Fruit fly (Drosophila melanogaster): ENCODE data around the gene CG32248.

Gene CG32248

dm6 chr3L:4508307-4508706, 36.8 kb downstream of the CG32248 start, which contains the start of gene NT1:
TSS of gene NT1 (minus strand) at chr3L:4508433.
- TF ChIP-seq noc (tag; optimal IDR thresholded peaks at IDR 0.05): no peak

dm6 chr3L:4508926-4509457, 37.4 kb downstream of the CG32248 start:
- TF ChIP-seq noc (tag; optimal IDR thresholded peaks at IDR 0.05): no peak

- no peak for TF ChIP-seq noc (tag; optimal IDR thresholded peaks at IDR 0.05)
Measured at dm6 chr3L:4510317-4510716, 38.8 kb downstream of the CG32248 start.

- TF ChIP-seq noc (tag; optimal IDR thresholded peaks at IDR 0.05): no peak
Measured at dm6 chr3L:4516378-4516777, 44.8 kb downstream of the CG32248 start.

dm6 chr3L:4519417-4519931, 47.9 kb downstream of the CG32248 start:
- TF ChIP-seq noc (tag; optimal IDR thresholded peaks at IDR 0.05): no peak

dm6 chr3L:4521809-4522208, 50.3 kb downstream of the CG32248 start:
- TF ChIP-seq noc (tag; optimal IDR thresholded peaks at IDR 0.05): no peak

All from whole organism, larva.